Worm (Caenorhabditis elegans) whole organism, L1 larva: ENCODE measurements around the gene R01H2.1.
A peak's percentile ranks its signal among the peaks of the same experiment; 100 is the strongest.

Source experiments
- aha-1 ChIP-seq: fragments of 150-350 bp; optimal IDR thresholded peaks from 2 replicates; lab custom pipeline; 2014; ENCODE audit warnings: missing biosample characterization, missing genetic modification characterization
- efl-1 ChIP-seq, 4 experiments: fragments of 150-350 bp; optimal IDR thresholded peaks in 3 of 4; peaks in 1 of 4; 1 replicate in 1 of 4; 2 replicates in 3 of 4; lab custom pipeline; 2014; ENCODE audit warnings: missing biosample characterization in 2 of 4, missing genetic modification characterization in 2 of 4, missing genetic modification reagents in 2 of 4
- elt-2 ChIP-seq: sonication (generic microtip); optimal IDR thresholded peaks from 2 replicates; lab custom pipeline; 2016; ENCODE audit warnings: missing genetic modification characterization, mild to moderate bottlenecking, inconsistent platforms, missing compliant biosample characterization, missing genetic modification reagents
- elt-3 ChIP-seq, 6 experiments: fragments of 150-350 bp in 1 of 6; sonication (generic microtip); optimal IDR thresholded peaks; 2 replicates each; lab custom pipeline; 2017 to 2018; ENCODE audit warnings: missing biosample characterization in 6 of 6, missing genetic modification characterization in 6 of 6, inconsistent platforms in 1 of 6
- jun-1 ChIP-seq: fragments of 150-350 bp; optimal IDR thresholded peaks from 2 replicates; lab custom pipeline; 2014; ENCODE audit warnings: missing biosample characterization, missing genetic modification reagents, missing genetic modification characterization
- lin-35 ChIP-seq, 2 experiments: fragments of 150-350 bp; optimal IDR thresholded peaks; 2 replicates each; lab custom pipeline; 2014; ENCODE audit warnings: missing biosample characterization in 2 of 2, missing genetic modification characterization in 2 of 2, missing genetic modification reagents in 2 of 2
- nhr-12 ChIP-seq: sonication (generic microtip); optimal IDR thresholded peaks from 2 replicates; lab custom pipeline; 2017; ENCODE audit warnings: missing biosample characterization, missing genetic modification characterization
- nhr-71 ChIP-seq: sonication (generic microtip); optimal IDR thresholded peaks from 2 replicates; lab custom pipeline; 2016; ENCODE audit warnings: mild to moderate bottlenecking, missing genetic modification characterization, moderate library complexity, missing compliant biosample characterization
- nhr-77 ChIP-seq: fragments of 150-350 bp; optimal IDR thresholded peaks from 2 replicates; lab custom pipeline; 2014; ENCODE audit warnings: missing biosample characterization, missing genetic modification characterization
- snpc-4 ChIP-seq: fragments of 150-350 bp; optimal IDR thresholded peaks from 2 replicates; lab custom pipeline; 2014; ENCODE audit warnings: missing biosample characterization, missing genetic modification characterization
- unc-86 ChIP-seq: sonication (generic microtip); optimal IDR thresholded peaks from 2 replicates; lab custom pipeline; 2016; ENCODE audit warnings: missing genetic modification characterization, missing compliant biosample characterization
- ztf-11 ChIP-seq, 2 experiments: sonication (generic microtip); optimal IDR thresholded peaks; 2 replicates each; lab custom pipeline; 2016 to 2017; ENCODE audit warnings: missing genetic modification characterization in 2 of 2, missing biosample characterization in 1 of 2, missing compliant biosample characterization in 1 of 2
- ztf-4 ChIP-seq: fragments of 150-350 bp; optimal IDR thresholded peaks from 2 replicates; lab custom pipeline; 2014; ENCODE audit warnings: missing biosample characterization, missing genetic modification characterization

DNA sequence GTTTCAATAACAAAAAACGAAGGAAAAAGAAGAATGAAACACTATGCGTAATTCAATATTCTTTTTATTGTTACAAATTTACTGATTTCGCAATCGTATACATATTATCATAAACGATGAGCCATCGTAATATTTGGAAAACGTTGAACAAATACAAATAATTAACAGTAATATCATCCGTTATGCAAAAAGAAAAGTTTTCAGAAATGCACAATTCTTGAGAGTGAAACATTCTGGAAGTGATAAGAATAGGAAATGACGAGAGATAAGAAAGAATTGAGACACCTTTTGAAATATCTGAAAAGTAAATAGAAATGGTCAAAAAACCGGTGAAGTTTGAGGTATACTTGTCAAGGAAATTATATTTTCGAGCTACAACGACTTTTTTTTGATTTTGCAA lies 18.8 kb downstream of the R01H2.1 start:
- TF ChIP-seq aha-1 (tag; lab: Kevin White, UChicago) (no peak), ztf-4 (no peak), elt-3 (tag; optimal IDR thresholded peaks at IDR 0.05; lab: Kevin White, UChicago) (no peak), nhr-71 (tag; lab: Kevin White, UChicago) (no peak), ztf-11 (tag; optimal IDR thresholded peaks at IDR 0.05; lab: Kevin White, UChicago) (no peak), efl-1 (optimal IDR thresholded peaks at IDR 0.05; lab: Kevin White, UChicago) (no peak), efl-1 (GFP tag; optimal IDR thresholded peaks at IDR 0.05 in 1 of 2; lab: Kevin White, UChicago) (no peak), lin-35 (GFP tag; optimal IDR thresholded peaks at IDR 0.05; lab: Kevin White, UChicago) (peak in 1 of 2 experiments; percentile 8), nhr-12 (no peak), snpc-4 (tag; lab: Kevin White, UChicago) (no peak), elt-2 (tag; lab: Kevin White, UChicago) (peak; percentile 41), nhr-77 (tag; lab: Kevin White, UChicago) (no peak), unc-86 (no peak), jun-1 (tag; lab: Kevin White, UChicago) (no peak)
